Fruit fly (Drosophila melanogaster) whole organism, embryonic: ENCODE measurements around the gene SNRPG.

Source experiments
- Ada2b ChIP-seq: fragments of 200-800 bp; sonication (Bioruptor generic); IDR thresholded peaks from 2 replicates; pipeline ENCODE4 v1.3.6; 2022; ENCODE audit warnings: missing biosample characterization, missing genetic modification characterization
- Asciz ChIP-seq: fragments of 200-800 bp; sonication (Bioruptor generic); optimal IDR thresholded peaks from 2 replicates; lab custom pipeline; 2017; ENCODE audit warnings: missing biosample characterization, mild to moderate bottlenecking, missing genetic modification characterization, missing genetic modification reagents
- CG10209 ChIP-seq: fragments of 200-800 bp; sonication (Bioruptor generic); optimal IDR thresholded peaks from 3 replicates; lab custom pipeline; 2017; ENCODE audit warnings: missing biosample characterization, mild to moderate bottlenecking, missing genetic modification characterization, missing genetic modification reagents
- CG10959 ChIP-seq: fragments of 200-800 bp; sonication (Bioruptor generic); IDR thresholded peaks from 2 replicates; pipeline ENCODE4 v1.3.6; 2022; ENCODE audit warnings: missing biosample characterization, missing genetic modification characterization
- CG12769 ChIP-seq: fragments of 200-800 bp; sonication (Bioruptor generic); optimal IDR thresholded peaks from 2 replicates; lab custom pipeline; 2019; ENCODE audit warnings: missing biosample characterization, mild to moderate bottlenecking, missing genetic modification characterization, moderate library complexity
- CG15073 ChIP-seq: fragments of 200-800 bp; sonication (Bioruptor generic); optimal IDR thresholded peaks from 2 replicates; lab custom pipeline; 2016; ENCODE audit warnings: missing biosample characterization, missing genetic modification characterization
- CG18262 ChIP-seq: fragments of 200-800 bp; optimal IDR thresholded peaks from 3 replicates; lab custom pipeline; 2019; ENCODE audit warnings: missing biosample characterization, mild to moderate bottlenecking, missing genetic modification characterization, moderate library complexity
- CG18599 ChIP-seq: fragments of 200-800 bp; sonication (Bioruptor generic); optimal IDR thresholded peaks from 3 replicates; lab custom pipeline; 2017; ENCODE audit warnings: missing biosample characterization, missing genetic modification characterization, mild to moderate bottlenecking, moderate library complexity, missing genetic modification reagents
- CG2202 ChIP-seq: fragments of 200-800 bp; sonication (Bioruptor generic); optimal IDR thresholded peaks from 2 replicates; lab custom pipeline; 2018; ENCODE audit warnings: missing biosample characterization, mild to moderate bottlenecking, missing genetic modification characterization
- CG31224 ChIP-seq: fragments of 200-800 bp; sonication (Bioruptor generic); IDR thresholded peaks from 2 replicates; pipeline ENCODE4 v1.3.6; 2022; ENCODE audit warnings: missing biosample characterization, missing genetic modification characterization
- CG31388 ChIP-seq: fragments of 200-800 bp; sonication (Bioruptor generic); optimal IDR thresholded peaks from 2 replicates; lab custom pipeline; 2016; ENCODE audit warnings: missing biosample characterization, missing genetic modification characterization
- CG32767 ChIP-seq: fragments of 200-800 bp; sonication (Bioruptor generic); IDR thresholded peaks from 2 replicates; pipeline ENCODE4 v1.3.6; 2022; ENCODE audit warnings: missing biosample characterization, missing genetic modification characterization
- CG3726 ChIP-seq: fragments of 200-800 bp; sonication (Bioruptor generic); IDR thresholded peaks from 3 replicates; pipeline ENCODE4, ENCODE4 v1.3.6; 2022; ENCODE audit warnings: missing biosample characterization, missing genetic modification characterization
- CG4282 ChIP-seq: fragments of 200-800 bp; sonication (Bioruptor generic); optimal IDR thresholded peaks from 2 replicates; lab custom pipeline; 2016; ENCODE audit warnings: missing biosample characterization, missing genetic modification characterization
- CG43689 ChIP-seq: fragments of 200-800 bp; sonication (Bioruptor generic); IDR thresholded peaks from 2 replicates; pipeline ENCODE4 v1.3.6; 2022; ENCODE audit warnings: missing biosample characterization, missing genetic modification characterization
- CG4617 ChIP-seq: fragments of 200-800 bp; sonication (Bioruptor generic); optimal IDR thresholded peaks from 3 replicates; lab custom pipeline; 2016; ENCODE audit warnings: missing biosample characterization, missing genetic modification characterization, borderline replicate concordance
- CG4730 ChIP-seq: fragments of 200-800 bp; sonication (Bioruptor generic); IDR thresholded peaks from 2 replicates; pipeline ENCODE4 v1.3.6; 2022; ENCODE audit warnings: missing biosample characterization, missing genetic modification characterization
- CG6254 ChIP-seq: fragments of 200-800 bp; sonication (Bioruptor generic); optimal IDR thresholded peaks from 3 replicates; lab custom pipeline; 2017; ENCODE audit warnings: mild to moderate bottlenecking, missing biosample characterization, missing genetic modification reagents, missing genetic modification characterization
- CrebB ChIP-seq: fragments of 200-800 bp; sonication (Bioruptor generic); optimal IDR thresholded peaks from 3 replicates; lab custom pipeline; 2018; ENCODE audit warnings: missing biosample characterization, mild to moderate bottlenecking, missing genetic modification characterization
- Dfd ChIP-seq, 2 experiments: fragments of >200 bp; optimal IDR thresholded peaks; 2 replicates each; lab custom pipeline; 2017; ENCODE audit warnings: missing biosample characterization in 2 of 2, missing genetic modification characterization in 2 of 2
- Dref ChIP-seq: fragments of 200-800 bp; sonication (Bioruptor generic); IDR thresholded peaks from 2 replicates; pipeline ENCODE4 v1.3.6; 2022; ENCODE audit warnings: missing biosample characterization, missing genetic modification characterization
- Fer3 ChIP-seq: fragments of 200-800 bp; sonication (Bioruptor generic); optimal IDR thresholded peaks from 2 replicates; lab custom pipeline; 2018; ENCODE audit warnings: missing biosample characterization, mild to moderate bottlenecking, missing genetic modification characterization, moderate library complexity
- HLHmδ ChIP-seq: fragments of 200-800 bp; sonication (Bioruptor generic); optimal IDR thresholded peaks from 2 replicates; lab custom pipeline; 2018; ENCODE audit warnings: missing biosample characterization, mild to moderate bottlenecking, missing genetic modification characterization, moderate library complexity
- Lpt ChIP-seq: fragments of >200 bp; optimal IDR thresholded peaks from 2 replicates; lab custom pipeline; 2018; ENCODE audit warnings: missing biosample characterization, missing genetic modification characterization
- MTF-1 ChIP-seq: fragments of 200-800 bp; sonication (Bioruptor generic); optimal IDR thresholded peaks from 2 replicates; lab custom pipeline; 2018; ENCODE audit warnings: missing biosample characterization, mild to moderate bottlenecking, missing genetic modification characterization, borderline replicate concordance
- Max ChIP-seq: fragments of 200-800 bp; sonication (Bioruptor generic); optimal IDR thresholded peaks from 2 replicates; lab custom pipeline; 2016; ENCODE audit warnings: missing biosample characterization, mild to moderate bottlenecking, missing genetic modification characterization
- Med ChIP-seq: fragments of 200-800 bp; sonication (Bioruptor generic); peaks from one replicate; lab custom pipeline; 2016; ENCODE audit warnings: missing biosample characterization, missing genetic modification characterization, mild to moderate bottlenecking, inconsistent platforms, moderate library complexity
- NK7.1 ChIP-seq: fragments of 200-800 bp; sonication (Bioruptor generic); optimal IDR thresholded peaks from 3 replicates; lab custom pipeline; 2016; ENCODE audit warnings: missing biosample characterization, missing genetic modification characterization
- Scr ChIP-seq: fragments of 200-800 bp; sonication (Bioruptor generic); IDR thresholded peaks from 2 replicates; pipeline ENCODE4 v1.3.6; 2022; ENCODE audit warnings: missing biosample characterization, missing genetic modification characterization; ENCODE audit not compliant: partially characterized antibody
- Sry-δ ChIP-seq: fragments of 200-800 bp; sonication (Bioruptor generic); optimal IDR thresholded peaks from 2 replicates; lab custom pipeline; 2016; ENCODE audit warnings: missing biosample characterization, missing genetic modification characterization
- Usf ChIP-seq: fragments of 200-800 bp; sonication (Bioruptor generic); optimal IDR thresholded peaks from 2 replicates; lab custom pipeline; 2017; ENCODE audit warnings: missing genotype, missing biosample characterization, missing genetic modification characterization
- abd-A ChIP-seq: fragments of 200-800 bp; sonication (Bioruptor generic); optimal IDR thresholded peaks from 3 replicates; lab custom pipeline; 2019; ENCODE audit warnings: missing biosample characterization, mild to moderate bottlenecking, missing genetic modification characterization, moderate library complexity
- amos ChIP-seq: fragments of 200-800 bp; sonication (Bioruptor generic); IDR thresholded peaks from 2 replicates; pipeline ENCODE4 v1.3.6; 2022; ENCODE audit warnings: missing biosample characterization, missing genetic modification characterization; ENCODE audit not compliant: partially characterized antibody
- ash1 ChIP-seq: fragments of 200-800 bp; sonication (Bioruptor generic); optimal IDR thresholded peaks from 2 replicates; lab custom pipeline; 2018; ENCODE audit warnings: missing biosample characterization, mild to moderate bottlenecking, missing genetic modification characterization
- caup ChIP-seq: fragments of 200-800 bp; sonication (Bioruptor generic); optimal IDR thresholded peaks from 3 replicates; lab custom pipeline; 2017; ENCODE audit warnings: missing biosample characterization, mild to moderate bottlenecking, missing genetic modification characterization, moderate library complexity; ENCODE audit not compliant: severe bottlenecking
- crp ChIP-seq, 2 experiments: fragments of 200-800 bp; sonication (Bioruptor generic); optimal IDR thresholded peaks; 2 replicates in 1 of 2; 3 replicates in 1 of 2; lab custom pipeline; 2017; ENCODE audit warnings: missing biosample characterization in 2 of 2, missing genetic modification characterization in 2 of 2, mild to moderate bottlenecking in 1 of 2, moderate library complexity in 1 of 2
- exex ChIP-seq: fragments of 200-800 bp; sonication (Bioruptor generic); optimal IDR thresholded peaks from 4 replicates; lab custom pipeline; 2018; ENCODE audit warnings: missing biosample characterization, mild to moderate bottlenecking, missing genetic modification characterization, moderate library complexity
- grau ChIP-seq: fragments of 200-800 bp; optimal IDR thresholded peaks from 3 replicates; lab custom pipeline; 2019; ENCODE audit warnings: missing biosample characterization, mild to moderate bottlenecking, missing genetic modification characterization, moderate library complexity
- lmd ChIP-seq: fragments of 200-800 bp; sonication (Bioruptor generic); IDR thresholded peaks from 2 replicates; pipeline ENCODE4 v1.3.6; 2022; ENCODE audit warnings: missing biosample characterization, missing genetic modification characterization
- mld ChIP-seq: fragments of 200-800 bp; sonication (Bioruptor generic); IDR thresholded peaks from 3 replicates; pipeline ENCODE4 v1.3.6; 2022; ENCODE audit warnings: missing biosample characterization, missing genetic modification characterization; ENCODE audit not compliant: partially characterized antibody
- nerfin-2 ChIP-seq: fragments of 200-800 bp; sonication (Bioruptor generic); IDR thresholded peaks from 2 replicates; pipeline ENCODE4 v1.3.6; 2022; ENCODE audit warnings: missing biosample characterization, missing genetic modification characterization; ENCODE audit not compliant: partially characterized antibody
- nmo ChIP-seq: fragments of 200-800 bp; sonication (Bioruptor generic); optimal IDR thresholded peaks from 2 replicates; lab custom pipeline; 2018; ENCODE audit warnings: missing biosample characterization, mild to moderate bottlenecking, missing genetic modification characterization, moderate library complexity
- pb ChIP-seq: fragments of 200-800 bp; sonication (Bioruptor generic); optimal IDR thresholded peaks from 3 replicates; lab custom pipeline; 2016; ENCODE audit warnings: missing biosample characterization, missing genetic modification characterization
- pfk ChIP-seq: fragments of 200-800 bp; sonication (Bioruptor generic); optimal IDR thresholded peaks from 2 replicates; lab custom pipeline; 2018; ENCODE audit warnings: missing biosample characterization, mild to moderate bottlenecking, missing genetic modification characterization, moderate library complexity
- pzg ChIP-seq: fragments of 200-800 bp; sonication (Bioruptor generic); optimal IDR thresholded peaks from 3 replicates; lab custom pipeline; 2018; ENCODE audit warnings: missing biosample characterization, mild to moderate bottlenecking, missing genetic modification characterization, moderate library complexity
- sd ChIP-seq: fragments of 200-800 bp; sonication (Bioruptor generic); optimal IDR thresholded peaks from 3 replicates; lab custom pipeline; 2018; ENCODE audit warnings: missing biosample characterization, mild to moderate bottlenecking, missing genetic modification characterization, moderate library complexity
- sim ChIP-seq: fragments of 200-800 bp; sonication (Bioruptor generic); IDR thresholded peaks from 2 replicates; pipeline ENCODE4 v1.3.6; 2022; ENCODE audit warnings: missing biosample characterization, missing genetic modification characterization
- tna ChIP-seq: fragments of 200-800 bp; sonication (Bioruptor generic); IDR thresholded peaks from 2 replicates; pipeline ENCODE4 v1.3.6; 2022; ENCODE audit warnings: missing biosample characterization, missing genetic modification characterization; ENCODE audit not compliant: partially characterized antibody
- toy ChIP-seq: fragments of 200-800 bp; sonication (Bioruptor generic); IDR thresholded peaks from 2 replicates; pipeline ENCODE4 v1.3.6; 2022; ENCODE audit warnings: missing biosample characterization, missing genetic modification characterization
- zf30C ChIP-seq: fragments of 200-800 bp; sonication (Bioruptor generic); optimal IDR thresholded peaks from 3 replicates; lab custom pipeline; 2018; ENCODE audit warnings: missing biosample characterization, mild to moderate bottlenecking, missing genetic modification characterization

SNRPG gene

dm6 chrX:16637106-16637590 lies 3.1 kb downstream of the SNRPG start, which contains the start of gene Rok (continued):
- TF ChIP-seq nerfin-2, result no peak; the same call in 1 of the 2 replicates
- TF ChIP-seq pb, result no peak
- TF ChIP-seq Dfd (GFP tag; optimal IDR thresholded peaks at IDR 0.05; lab: Kevin White, UChicago), result no peak
- no peak for TF ChIP-seq CG43689
- peak; percentile 89 for TF ChIP-seq amos (GFP tag; lab: Robert Waterston, UW)
- TF ChIP-seq Scr (GFP tag; lab: Robert Waterston, UW), result peak; percentile 81
- TF ChIP-seq Lpt (GFP tag; lab: Kevin White, UChicago), result no peak
- no peak for TF ChIP-seq nmo
- no peak for TF ChIP-seq CG3726
- TF ChIP-seq grau, result no peak
- TF ChIP-seq CG32767, result peak; percentile 24; the same call in 1 of the 2 replicates
- no peak for TF ChIP-seq CG10209 (GFP tag; lab: Kevin White, UChicago)
- no peak for TF ChIP-seq caup (GFP tag; lab: Kevin White, UChicago)
- no peak for TF ChIP-seq CG2202 (tag; lab: Kevin White, UChicago)
- TF ChIP-seq pfk (GFP tag; lab: Kevin White, UChicago), result no peak
- no peak for TF ChIP-seq Asciz
- no peak for TF ChIP-seq Max (GFP tag; lab: Kevin White, UChicago)
- TF ChIP-seq Sry-δ, result peak; percentile 95
- TF ChIP-seq CG18599, result no peak
- no peak for TF ChIP-seq sim (GFP tag; lab: Robert Waterston, UW)
- TF ChIP-seq toy (GFP tag; lab: Robert Waterston, UW), result no peak
- TF ChIP-seq CrebB, result no peak
- no peak for TF ChIP-seq CG10959
- TF ChIP-seq ash1 (GFP tag; lab: Kevin White, UChicago), result no peak
- peak; percentile 80 for TF ChIP-seq pzg (GFP tag; lab: Kevin White, UChicago)
- TF ChIP-seq tna (GFP tag; lab: Robert Waterston, UW), result peak; percentile 58
- no peak for TF ChIP-seq CG31224 (GFP tag; lab: Robert Waterston, UW)
- no peak for TF ChIP-seq CG18262 (tag; lab: Kevin White, UChicago)
- TF ChIP-seq Ada2b, result no peak
- TF ChIP-seq abd-A (tag; lab: Kevin White, UChicago), result no peak
- no peak for TF ChIP-seq CG12769
- no peak for TF ChIP-seq crp (GFP tag; optimal IDR thresholded peaks at IDR 0.05; lab: Kevin White, UChicago)
- no peak for TF ChIP-seq MTF-1
- 0 out of 3 replicates have a peak, but pooled peaks have one; percentile 25 for TF ChIP-seq mld (GFP tag; lab: Robert Waterston, UW)
- no peak for TF ChIP-seq CG4282
- no peak for TF ChIP-seq exex (tag; lab: Kevin White, UChicago)
- no peak for TF ChIP-seq NK7.1
- no peak for TF ChIP-seq CG15073 (GFP tag; lab: Kevin White, UChicago)
- TF ChIP-seq Med (GFP tag; lab: Kevin White, UChicago), result peak; percentile 74
- no peak for TF ChIP-seq Usf (GFP tag; lab: Kevin White, UChicago)
- TF ChIP-seq CG4617 (GFP tag; lab: Kevin White, UChicago), result peak; percentile 38
- TF ChIP-seq zf30C (GFP tag; lab: Kevin White, UChicago), result no peak
- TF ChIP-seq Fer3 (tag; lab: Kevin White, UChicago), result no peak
- TF ChIP-seq CG31388 (GFP tag; lab: Kevin White, UChicago), result no peak
- TF ChIP-seq CG6254 (GFP tag; lab: Kevin White, UChicago), result no peak
- peak; percentile 85 for TF ChIP-seq Dref (GFP tag; lab: Robert Waterston, UW)
- TF ChIP-seq sd (tag; lab: Kevin White, UChicago), result no peak
- peak; percentile 13; the same call in 1 of the 2 replicates for TF ChIP-seq lmd (GFP tag; lab: Robert Waterston, UW)
- no peak for TF ChIP-seq HLHmδ (GFP tag; lab: Kevin White, UChicago)
- TF ChIP-seq CG4730 (GFP tag; lab: Robert Waterston, UW), result no peak
